Worm (Caenorhabditis elegans) whole organism, L3 larva: ENCODE results near the gene K09D9.1.
A peak's percentile ranks its signal among the peaks of the same experiment; 100 is the strongest.

Experiments used
- R02D3.7 ChIP-seq: fragments of 150-350 bp; optimal IDR thresholded peaks from 2 replicates; lab custom pipeline; 2014; ENCODE audit warnings: missing biosample characterization, missing genetic modification characterization
- ZK546.5 ChIP-seq: sonication (generic microtip); optimal IDR thresholded peaks from 2 replicates; lab custom pipeline; 2017; ENCODE audit warnings: missing biosample characterization, missing genetic modification characterization
- aly-2 ChIP-seq: fragments of 150-350 bp; optimal IDR thresholded peaks from 2 replicates; lab custom pipeline; 2014; ENCODE audit warnings: missing biosample characterization, missing genetic modification characterization
- ama-1 ChIP-seq: fragments of 150-350 bp; optimal IDR thresholded peaks from 2 replicates; lab custom pipeline; 2018
- ceh-28 ChIP-seq: fragments of 150-350 bp; optimal IDR thresholded peaks from 2 replicates; lab custom pipeline; 2014; ENCODE audit warnings: missing biosample characterization, missing genetic modification reagents, missing genetic modification characterization
- ceh-82 ChIP-seq: fragments of 150-350 bp; optimal IDR thresholded peaks from 2 replicates; lab custom pipeline; 2014; ENCODE audit warnings: missing biosample characterization, missing genetic modification characterization
- egl-27 ChIP-seq: sonication (generic microtip); optimal IDR thresholded peaks from 4 replicates; lab custom pipeline; 2017; ENCODE audit warnings: missing biosample characterization, missing genetic modification reagents, missing genetic modification characterization
- elt-1 ChIP-seq: fragments of 150-350 bp; optimal IDR thresholded peaks from 2 replicates; lab custom pipeline; 2014; ENCODE audit warnings: missing biosample characterization, missing genetic modification characterization
- elt-2 ChIP-seq: sonication (generic microtip); optimal IDR thresholded peaks from 2 replicates; lab custom pipeline; 2016; ENCODE audit warnings: missing genetic modification reagents, mild to moderate bottlenecking, missing genetic modification characterization, missing compliant biosample characterization
- elt-3 ChIP-seq, 3 experiments: fragments of 150-350 bp in 1 of 3; sonication (generic microtip) in 2 of 3; optimal IDR thresholded peaks; 2 replicates in 2 of 3; 4 replicates in 1 of 3; lab custom pipeline; 2014 to 2017; ENCODE audit warnings: missing biosample characterization in 3 of 3, missing genetic modification characterization in 3 of 3
- fkh-10 ChIP-seq: sonication (generic microtip); optimal IDR thresholded peaks from 2 replicates; lab custom pipeline; 2017; ENCODE audit warnings: missing biosample characterization, missing genetic modification reagents, missing genetic modification characterization
- fkh-2 ChIP-seq: fragments of 150-350 bp; optimal IDR thresholded peaks from 2 replicates; lab custom pipeline; 2014; ENCODE audit warnings: missing biosample characterization, missing genetic modification reagents, missing genetic modification characterization
- fos-1 ChIP-seq: fragments of 150-350 bp; optimal IDR thresholded peaks from 2 replicates; lab custom pipeline; 2014; ENCODE audit warnings: missing biosample characterization, missing genetic modification characterization
- hmg-11 ChIP-seq: sonication (generic microtip); optimal IDR thresholded peaks from 2 replicates; lab custom pipeline; 2016; ENCODE audit warnings: missing genetic modification characterization, missing compliant biosample characterization
- jun-1 ChIP-seq: fragments of 150-350 bp; optimal IDR thresholded peaks from 2 replicates; lab custom pipeline; 2014; ENCODE audit warnings: missing biosample characterization, missing genetic modification reagents, missing genetic modification characterization
- lin-39 ChIP-seq: fragments of 150-350 bp; optimal IDR thresholded peaks from 2 replicates; lab custom pipeline; 2018; ENCODE audit warnings: missing biosample characterization, missing genetic modification reagents, missing genetic modification characterization
- lsy-12 ChIP-seq: sonication (generic microtip); optimal IDR thresholded peaks from 2 replicates; lab custom pipeline; 2016; ENCODE audit warnings: mild to moderate bottlenecking, missing genetic modification characterization, missing compliant biosample characterization
- mdl-1 ChIP-seq: fragments of 150-350 bp; optimal IDR thresholded peaks from 2 replicates; lab custom pipeline; 2014; ENCODE audit warnings: missing biosample characterization, missing genetic modification characterization
- nhr-12 ChIP-seq: fragments of 150-350 bp; optimal IDR thresholded peaks from 2 replicates; lab custom pipeline; 2014; ENCODE audit warnings: missing biosample characterization, missing genetic modification characterization
- nhr-23 ChIP-seq: fragments of 150-350 bp; optimal IDR thresholded peaks from 2 replicates; lab custom pipeline; 2014; ENCODE audit warnings: missing biosample characterization, missing genetic modification reagents, missing genetic modification characterization
- nhr-237 ChIP-seq: fragments of 150-350 bp; optimal IDR thresholded peaks from 2 replicates; lab custom pipeline; 2014; ENCODE audit warnings: missing biosample characterization, missing genetic modification characterization
- nhr-25 ChIP-seq: sonication (generic microtip); optimal IDR thresholded peaks from 2 replicates; lab custom pipeline; 2017; ENCODE audit warnings: missing biosample characterization, missing genetic modification characterization
- nhr-43 ChIP-seq: sonication (generic microtip); optimal IDR thresholded peaks from 2 replicates; lab custom pipeline; 2016; ENCODE audit warnings: mild to moderate bottlenecking, missing genetic modification characterization, missing compliant biosample characterization; ENCODE audit not compliant: poor library complexity, severe bottlenecking
- nhr-77 ChIP-seq: fragments of 150-350 bp; optimal IDR thresholded peaks from 2 replicates; lab custom pipeline; 2014; ENCODE audit warnings: missing biosample characterization, missing genetic modification characterization
- pha-4 ChIP-seq: fragments of 150-350 bp; optimal IDR thresholded peaks from 2 replicates; lab custom pipeline; 2014; ENCODE audit warnings: missing biosample characterization, missing genetic modification reagents, missing genetic modification characterization
- pqm-1 ChIP-seq: fragments of 150-350 bp; optimal IDR thresholded peaks from 2 replicates; lab custom pipeline; 2017; ENCODE audit warnings: missing biosample characterization, missing genetic modification characterization, inconsistent platforms
- sea-2 ChIP-seq: fragments of 150-350 bp; sonication (generic microtip); optimal IDR thresholded peaks from 4 replicates; lab custom pipeline; 2014; ENCODE audit warnings: missing biosample characterization, missing genetic modification reagents, missing genetic modification characterization
- snpc-4 ChIP-seq: fragments of 150-350 bp; optimal IDR thresholded peaks from 2 replicates; lab custom pipeline; 2014; ENCODE audit warnings: missing biosample characterization, missing genetic modification characterization
- tbx-2 ChIP-seq: sonication (generic microtip); optimal IDR thresholded peaks from 2 replicates; lab custom pipeline; 2016; ENCODE audit warnings: mild to moderate bottlenecking, missing genetic modification characterization, missing compliant biosample characterization
- unc-62 ChIP-seq: fragments of 150-350 bp; sonication (generic microtip); optimal IDR thresholded peaks from 4 replicates; lab custom pipeline; 2014; ENCODE audit warnings: missing biosample characterization, missing genetic modification reagents, missing genetic modification characterization
- ztf-11 ChIP-seq: fragments of 150-350 bp; optimal IDR thresholded peaks from 2 replicates; lab custom pipeline; 2014; ENCODE audit warnings: missing biosample characterization, missing genetic modification characterization
- ztf-4 ChIP-seq: fragments of 150-350 bp; optimal IDR thresholded peaks from 2 replicates; lab custom pipeline; 2014; ENCODE audit warnings: missing biosample characterization, missing genetic modification characterization

K09D9.1 gene

ce11 chrV:4024777-4025176 lies at the start of gene K09D9.1:
Gene K09D9.1 (plus strand): TSS chrV:4025047.
- TF ChIP-seq ama-1 (no peak), jun-1 (tag; lab: Kevin White, UChicago) (peak; percentile 64), elt-2 (tag; lab: Kevin White, UChicago) (peak; percentile 92), pqm-1 (peak; percentile 81)

DNA sequence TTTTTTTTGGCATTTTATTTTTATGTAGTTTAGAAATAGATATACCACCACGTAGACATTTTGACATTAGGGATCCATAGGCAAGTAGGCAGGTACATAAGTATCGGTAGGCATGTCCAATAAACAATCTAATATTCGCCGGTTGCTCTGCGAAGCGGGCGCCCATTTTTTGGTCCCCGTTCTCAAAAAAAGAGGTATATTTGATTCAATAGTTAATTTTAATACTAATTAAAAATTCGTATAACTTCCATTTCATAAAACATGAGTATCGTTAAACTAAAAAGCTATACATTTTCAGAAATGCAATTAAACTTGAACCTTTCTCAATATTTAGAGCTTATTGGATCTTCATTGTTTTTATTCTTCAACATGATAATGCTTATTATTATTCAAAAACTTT lies 47.9 kb upstream of the K09D9.1 start, which contains the start of gene str-83:
Gene str-83, plus strand, starts transcription at position 301 of the 400 bp plus-strand sequence.
- TF ChIP-seq sea-2 (GFP tag; lab: Kevin White, UChicago) (no peak), ztf-11 (tag; lab: Kevin White, UChicago) (no peak), nhr-23 (tag; lab: Kevin White, UChicago) (no peak), fos-1 (tag; lab: Kevin White, UChicago) (no peak), aly-2 (tag; lab: Kevin White, UChicago) (no peak), elt-2 (tag; lab: Kevin White, UChicago) (no peak), ZK546.5 (tag; lab: Kevin White, UChicago) (no peak), nhr-237 (tag; lab: Kevin White, UChicago) (no peak), nhr-77 (tag; lab: Kevin White, UChicago) (no peak), fkh-10 (GFP tag; lab: Kevin White, UChicago) (no peak), ceh-28 (tag; lab: Kevin White, UChicago) (no peak), nhr-12 (tag; lab: Kevin White, UChicago) (no peak), unc-62 (GFP tag; lab: Kevin White, UChicago) (no peak), lsy-12 (tag; lab: Kevin White, UChicago) (no peak), ceh-82 (tag; lab: Kevin White, UChicago) (no peak), hmg-11 (tag; lab: Kevin White, UChicago) (no peak), pha-4 (tag; lab: Kevin White, UChicago) (no peak), lin-39 (tag; lab: Kevin White, UChicago) (no peak)

DNA sequence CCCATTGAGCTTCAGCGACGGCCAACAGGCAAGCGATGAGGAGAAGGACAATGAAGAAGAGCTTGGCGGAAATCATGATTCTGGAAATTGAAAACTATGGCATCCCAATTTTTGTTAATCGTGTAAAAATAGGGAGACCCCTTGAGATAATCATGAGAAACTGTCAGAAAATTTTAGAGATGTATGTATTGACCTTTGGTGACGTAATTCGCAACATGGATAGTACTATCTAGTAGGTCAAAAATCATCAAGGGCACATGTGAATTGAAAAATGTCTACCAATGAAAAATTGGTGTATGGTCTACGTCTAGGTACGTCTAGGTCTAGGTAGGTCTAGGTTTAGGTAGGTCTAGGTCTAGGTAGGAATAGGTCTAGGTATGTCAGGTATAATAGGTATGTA lies 45.8 kb upstream of the K09D9.1 start, which contains the start of gene nlp-34:
Gene nlp-34, minus strand, starts transcription at position 82 of the 400 bp plus-strand sequence.
- no peak for TF ChIP-seq R02D3.7 (tag; lab: Kevin White, UChicago)
- TF ChIP-seq nhr-25 (tag; lab: Kevin White, UChicago) = peak; percentile 54

ce11 chrV:3979819-3980218 lies 45.0 kb upstream of the K09D9.1 start, which contains the start of gene nlp-31:
Gene nlp-31 (plus strand): TSS chrV:3980055.
- no peak for TF ChIP-seq mdl-1
- peak; percentile 55 for TF ChIP-seq nhr-43 (tag; lab: Kevin White, UChicago)
- TF ChIP-seq elt-1 (tag; lab: Kevin White, UChicago) = peak; percentile 21
- TF ChIP-seq tbx-2 (tag; lab: Kevin White, UChicago) = peak; percentile 3
- peak; percentile 65 for TF ChIP-seq nhr-23 (tag; lab: Kevin White, UChicago)
- peak; percentile 43 for TF ChIP-seq ceh-28 (tag; lab: Kevin White, UChicago)
- TF ChIP-seq fos-1 (tag; lab: Kevin White, UChicago) = no peak
- peak; percentile 54 to 94 (median 76) for TF ChIP-seq elt-3 (tag; optimal IDR thresholded peaks at IDR 0.05; lab: Kevin White, UChicago)
- no peak for TF ChIP-seq fkh-2 (tag; lab: Kevin White, UChicago)
- no peak for TF ChIP-seq jun-1 (tag; lab: Kevin White, UChicago)
- peak; percentile 90 for TF ChIP-seq nhr-25 (tag; lab: Kevin White, UChicago)

ce11 chrV:3980228-3980933 lies 44.5 kb upstream of the K09D9.1 start:
- TF ChIP-seq nhr-23 (tag; lab: Kevin White, UChicago) (peak; percentile 75), egl-27 (tag; lab: Kevin White, UChicago) (no peak), nhr-25 (tag; lab: Kevin White, UChicago) (peak; percentile 51)

DNA sequence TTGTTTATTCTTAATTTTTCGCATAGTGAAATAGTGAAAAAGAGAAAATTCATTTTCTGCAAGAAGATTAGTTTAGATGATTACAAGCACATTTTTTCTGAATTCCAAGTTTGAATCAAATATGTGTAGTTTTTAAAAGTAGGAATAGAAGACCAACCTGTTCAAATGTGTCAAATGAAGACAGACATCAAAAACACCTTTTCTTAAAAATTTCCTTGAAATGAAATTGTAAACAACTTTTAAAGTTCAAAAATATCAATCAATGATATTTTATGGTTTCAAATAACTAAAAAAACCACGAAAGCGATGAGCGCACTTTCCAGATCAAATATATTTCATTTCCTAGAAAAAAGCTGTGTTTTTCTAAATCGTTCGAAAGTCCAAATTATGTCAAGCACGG lies 43.2 kb upstream of the K09D9.1 start, which contains the start of gene nlp-30:
Gene nlp-30, plus strand, starts transcription at position 301 of the 400 bp plus-strand sequence.
- TF ChIP-seq ztf-4 (tag; lab: Kevin White, UChicago) (no peak), fos-1 (tag; lab: Kevin White, UChicago) (no peak), pqm-1 (no peak), snpc-4 (tag; lab: Kevin White, UChicago) (no peak)
